Comparison of ENCODE assay signal across 4 fruit fly cellular contexts in genomic region chr3L:20388983-20389382, dm6.
TF ChIP-seq lines count a peak whose summit lies in the region.

No protein-coding gene starts in this region.

- no peak for TF ChIP-seq CTCF in whole organism, embryonic (GFP tag; optimal IDR thresholded peaks at IDR 0.05; lab: Kevin White, UChicago)

TF ChIP-seq in whole organism, adult, 20 proteins besides CTCF, POLR2A, EP300 and RAD21:
- TF ChIP-seq CG12768 (GFP tag; optimal IDR thresholded peaks at IDR 0.05; lab: Kevin White, UChicago) (no peak), toe (GFP tag; optimal IDR thresholded peaks at IDR 0.05; lab: Kevin White, UChicago) (no peak), cnc (optimal IDR thresholded peaks at IDR 0.05; lab: Kevin White, UChicago) (no peak), cic (GFP tag; optimal IDR thresholded peaks at IDR 0.05; lab: Kevin White, UChicago) (peak; percentile 89), CG7101 (tag; optimal IDR thresholded peaks at IDR 0.05; lab: Kevin White, UChicago) (peak; percentile 41), CG7045 (GFP tag; optimal IDR thresholded peaks at IDR 0.05; lab: Kevin White, UChicago) (no peak), CG33017 (tag; optimal IDR thresholded peaks at IDR 0.05; lab: Kevin White, UChicago) (peak; percentile 41), bab1 (GFP tag; optimal IDR thresholded peaks at IDR 0.05; lab: Kevin White, UChicago) (no peak), Mnt (GFP tag; optimal IDR thresholded peaks at IDR 0.05; lab: Kevin White, UChicago) (peak; percentile 50), kay (GFP tag; lab: Kevin White, UChicago; ENCODE audit: borderline replicate concordance) (peak; percentile 94), CG5204 (GFP tag; optimal IDR thresholded peaks at IDR 0.05; lab: Kevin White, UChicago) (no peak), pad (GFP tag; optimal IDR thresholded peaks at IDR 0.05; lab: Kevin White, UChicago) (no peak), CG11617 (GFP tag; optimal IDR thresholded peaks at IDR 0.05; lab: Kevin White, UChicago) (no peak), Hr96 (GFP tag; optimal IDR thresholded peaks at IDR 0.05; lab: Kevin White, UChicago) (no peak), tj (GFP tag; optimal IDR thresholded peaks at IDR 0.05; lab: Kevin White, UChicago) (no peak), CG14711 (tag; optimal IDR thresholded peaks at IDR 0.05; lab: Kevin White, UChicago) (peak; percentile 21)

TF ChIP-seq in whole organism, embryonic, 481 proteins besides CTCF, POLR2A, EP300 and RAD21 (continues in another document):
- TF ChIP-seq prd (optimal IDR thresholded peaks at IDR 0.05; lab: Kevin White, UChicago) (no peak), prd (GFP tag; IDR thresholded peaks at IDR 0.05; lab: Robert Waterston, UW) (peak; percentile 49; the same call in 1 of the 3 replicates), ci (GFP tag; IDR thresholded peaks at IDR 0.05; lab: Robert Waterston, UW) (peak; percentile 27; the same call in 1 of the 3 replicates), Rfx (GFP tag; IDR thresholded peaks at IDR 0.05; lab: Robert Waterston, UW) (peak; percentile 68), Atf6 (GFP tag; IDR thresholded peaks at IDR 0.05; lab: Robert Waterston, UW) (peak; percentile 70), Lhr (GFP tag; optimal IDR thresholded peaks at IDR 0.05; lab: Kevin White, UChicago) (no peak), Lim3 (GFP tag; IDR thresholded peaks at IDR 0.05; lab: Robert Waterston, UW) (no peak), CG4707 (GFP tag; optimal IDR thresholded peaks at IDR 0.05; lab: Kevin White, UChicago) (no peak), Ets65A (GFP tag; lab: Kevin White, UChicago) (peak; percentile 85), CG14965 (GFP tag; optimal IDR thresholded peaks at IDR 0.05; lab: Kevin White, UChicago; ENCODE audit: borderline replicate concordance) (no peak), Sry-β (GFP tag; optimal IDR thresholded peaks at IDR 0.05; lab: Kevin White, UChicago) (no peak), CG31365 (tag; optimal IDR thresholded peaks at IDR 0.05; lab: Kevin White, UChicago) (no peak), Asciz (GFP tag; optimal IDR thresholded peaks at IDR 0.05; lab: Kevin White, UChicago) (no peak), CG6765 (GFP tag; optimal IDR thresholded peaks at IDR 0.05; lab: Kevin White, UChicago) (no peak), CoRest (tag; optimal IDR thresholded peaks at IDR 0.05; lab: Kevin White, UChicago) (peak; percentile 21), gro (GFP tag; optimal IDR thresholded peaks at IDR 0.05; lab: Kevin White, UChicago) (peak; percentile 73), CG2129 (GFP tag; IDR thresholded peaks at IDR 0.05; lab: Robert Waterston, UW; ENCODE audit: partially characterized antibody) (no peak), onecut (GFP tag; IDR thresholded peaks at IDR 0.05; lab: Robert Waterston, UW) (no peak), chm (GFP tag; IDR thresholded peaks at IDR 0.05; lab: Robert Waterston, UW) (no peak; the same call in 1 of the 2 replicates), ERR (GFP tag; optimal IDR thresholded peaks at IDR 0.05; lab: Kevin White, UChicago) (peak; percentile 59), CG15514 (GFP tag; optimal IDR thresholded peaks at IDR 0.05; lab: Kevin White, UChicago) (peak; percentile 40), CG13296 (GFP tag; optimal IDR thresholded peaks at IDR 0.05; lab: Kevin White, UChicago) (peak; percentile 42), Kr (GFP tag; optimal IDR thresholded peaks at IDR 0.05; lab: Kevin White, UChicago) (no peak), bcd (GFP tag; optimal IDR thresholded peaks at IDR 0.05; lab: Kevin White, UChicago) (peak; percentile 10), danr (GFP tag; IDR thresholded peaks at IDR 0.05; lab: Robert Waterston, UW) (no peak), CG7271 (tag; optimal IDR thresholded peaks at IDR 0.05; lab: Kevin White, UChicago) (no peak)

TF ChIP-seq in whole organism, prepupa, 60 proteins besides CTCF, POLR2A, EP300 and RAD21:
- TF ChIP-seq Sox14 (GFP tag; optimal IDR thresholded peaks at IDR 0.05; lab: Kevin White, UChicago) (peak; percentile 16), CG31627 (GFP tag; optimal IDR thresholded peaks at IDR 0.05; lab: Kevin White, UChicago) (peak; percentile 25), Eip78C (GFP tag; lab: Kevin White, UChicago) (peak; percentile 41), esn (GFP tag; optimal IDR thresholded peaks at IDR 0.05; lab: Kevin White, UChicago) (peak; percentile 26), vri (GFP tag; optimal IDR thresholded peaks at IDR 0.05; lab: Kevin White, UChicago) (peak; percentile 63), eg (GFP tag; IDR thresholded peaks at IDR 0.05; lab: Robert Waterston, UW) (no peak), cyc (GFP tag; optimal IDR thresholded peaks at IDR 0.05; lab: Kevin White, UChicago) (no peak), svp (GFP tag; lab: Kevin White, UChicago) (peak; percentile 91), OdsH (GFP tag; optimal IDR thresholded peaks at IDR 0.05; lab: Kevin White, UChicago) (no peak), CG10631 (GFP tag; optimal IDR thresholded peaks at IDR 0.05; lab: Kevin White, UChicago) (no peak), salr (GFP tag; optimal IDR thresholded peaks at IDR 0.05; lab: Kevin White, UChicago) (no peak), CG11902 (GFP tag; optimal IDR thresholded peaks at IDR 0.05; lab: Kevin White, UChicago) (no peak), CG8319 (GFP tag; optimal IDR thresholded peaks at IDR 0.05; lab: Kevin White, UChicago) (peak; percentile 3), fkh (GFP tag; optimal IDR thresholded peaks at IDR 0.05; lab: Kevin White, UChicago) (peak; percentile 51), CG1621 (tag; optimal IDR thresholded peaks at IDR 0.05; lab: Kevin White, UChicago) (no peak), Sox102F (GFP tag; optimal IDR thresholded peaks at IDR 0.05; lab: Kevin White, UChicago) (no peak), Sox15 (GFP tag; optimal IDR thresholded peaks at IDR 0.05; lab: Kevin White, UChicago) (no peak), Hr39 (GFP tag; optimal IDR thresholded peaks at IDR 0.05; lab: Kevin White, UChicago) (peak; percentile 24)

TF ChIP-seq in whole organism, wandering third instar larva, 38 proteins besides CTCF, POLR2A, EP300 and RAD21:
- no peak for TF ChIP-seq tai (GFP tag; optimal IDR thresholded peaks at IDR 0.05; lab: Kevin White, UChicago)
- TF ChIP-seq Jra (GFP tag; optimal IDR thresholded peaks at IDR 0.05; lab: Kevin White, UChicago), result no peak
- TF ChIP-seq rgr (GFP tag; optimal IDR thresholded peaks at IDR 0.05; lab: Kevin White, UChicago), result peak; percentile 51
- TF ChIP-seq h (GFP tag; optimal IDR thresholded peaks at IDR 0.05; lab: Kevin White, UChicago), result peak; percentile 73
- TF ChIP-seq OdsH (GFP tag; optimal IDR thresholded peaks at IDR 0.05; lab: Kevin White, UChicago), result peak; percentile 40
- TF ChIP-seq dmrt93B (GFP tag; optimal IDR thresholded peaks at IDR 0.05; lab: Kevin White, UChicago), result no peak
- peak in 1 of 2 experiments; percentile 44 for TF ChIP-seq foxo (GFP tag; optimal IDR thresholded peaks at IDR 0.05; lab: Kevin White, UChicago)
- peak; percentile 24 for TF ChIP-seq fru (GFP tag; optimal IDR thresholded peaks at IDR 0.05; lab: Kevin White, UChicago)
- TF ChIP-seq Dif (GFP tag; optimal IDR thresholded peaks at IDR 0.05; lab: Kevin White, UChicago; ENCODE audit: partially characterized antibody), result no peak
- no peak for TF ChIP-seq Dfd (GFP tag; optimal IDR thresholded peaks at IDR 0.05; lab: Kevin White, UChicago)
- TF ChIP-seq ey (GFP tag; optimal IDR thresholded peaks at IDR 0.05; lab: Kevin White, UChicago), result peak; percentile 57
- peak; percentile 20 for TF ChIP-seq brk (GFP tag; optimal IDR thresholded peaks at IDR 0.05; lab: Kevin White, UChicago)
- no peak for TF ChIP-seq Myc (optimal IDR thresholded peaks at IDR 0.05; lab: Kevin White, UChicago)
